Worm (Caenorhabditis elegans): ENCODE results near the gene mdt-19.

DNA sequence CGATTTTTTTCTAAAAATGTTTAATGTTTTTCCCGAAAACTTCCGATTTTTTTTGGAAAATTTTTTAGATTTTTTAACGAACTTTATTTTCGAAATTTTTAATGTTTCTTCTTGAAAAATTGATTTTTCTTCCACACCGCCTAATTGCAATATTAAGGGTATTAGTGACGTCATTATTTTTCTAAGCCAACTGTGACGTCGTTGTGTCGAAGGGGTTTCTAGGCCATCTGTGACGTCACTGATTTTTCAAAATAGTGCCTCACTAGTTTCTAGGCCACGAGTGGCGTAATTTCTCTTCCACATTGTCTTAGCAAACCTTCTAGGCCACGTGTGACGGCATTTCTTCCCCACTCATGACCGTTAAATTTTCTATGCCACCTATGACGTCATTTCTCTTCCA is 45.9 kb upstream of the mdt-19 start:
- TF ChIP-seq tbx-11 (GFP tag; IDR thresholded peaks at IDR 0.05) (no peak), hmg-4 (GFP tag; optimal IDR thresholded peaks at IDR 0.05) (no peak), tbx-37 (GFP tag; conservative IDR thresholded peaks at IDR 0.05) (no peak), B0310.2 (tag; optimal IDR thresholded peaks at IDR 0.05) (no peak), flt-1 (GFP tag; IDR thresholded peaks at IDR 0.05) (no peak), ceh-36 (tag; optimal IDR thresholded peaks at IDR 0.05) (no peak), ets-7 (tag; optimal IDR thresholded peaks at IDR 0.05) (no peak), aly-1 (tag; optimal IDR thresholded peaks at IDR 0.05) (no peak)
